Worm (Caenorhabditis elegans): Measurements from ENCODE around the gene K05G3.2.

Gene K05G3.2

ce11 chrX:16466157-16466556 is 28.6 kb upstream of the K05G3.2 start:
- TF ChIP-seq efl-1 (optimal IDR thresholded peaks at IDR 0.05) (no peak), efl-1 (GFP tag; optimal IDR thresholded peaks at IDR 0.05 in 1 of 2) (no peak), snpc-4 (tag; optimal IDR thresholded peaks at IDR 0.05) (no peak), nhr-12 (tag; optimal IDR thresholded peaks at IDR 0.05) (no peak), ceh-8 (GFP tag; optimal IDR thresholded peaks at IDR 0.05) (no peak), ztf-11 (tag; optimal IDR thresholded peaks at IDR 0.05) (no peak), ceh-82 (tag; optimal IDR thresholded peaks at IDR 0.05) (no peak), lin-15B (tag; optimal IDR thresholded peaks at IDR 0.05) (no peak), pqm-1 (tag; optimal IDR thresholded peaks at IDR 0.05) (no peak), grh-1 (GFP tag; IDR thresholded peaks at IDR 0.05) (no peak), elt-2 (tag; optimal IDR thresholded peaks at IDR 0.05) (no peak), mep-1 (tag; optimal IDR thresholded peaks at IDR 0.05) (no peak), elt-3 (tag; optimal IDR thresholded peaks at IDR 0.05) (no peak), nhr-85 (tag) (no peak), nhr-76 (tag; optimal IDR thresholded peaks at IDR 0.05) (no peak), fkh-10 (GFP tag; optimal IDR thresholded peaks at IDR 0.05) (no peak), swsn-7 (tag; optimal IDR thresholded peaks at IDR 0.05) (no peak), nhr-28 (tag; optimal IDR thresholded peaks at IDR 0.05) (no peak), alr-1 (tag; optimal IDR thresholded peaks at IDR 0.05; ENCODE audit: borderline replicate concordance) (no peak), lin-39 (tag; optimal IDR thresholded peaks at IDR 0.05) (no peak), mab-9 (GFP tag; IDR thresholded peaks at IDR 0.05) (no peak)

DNA sequence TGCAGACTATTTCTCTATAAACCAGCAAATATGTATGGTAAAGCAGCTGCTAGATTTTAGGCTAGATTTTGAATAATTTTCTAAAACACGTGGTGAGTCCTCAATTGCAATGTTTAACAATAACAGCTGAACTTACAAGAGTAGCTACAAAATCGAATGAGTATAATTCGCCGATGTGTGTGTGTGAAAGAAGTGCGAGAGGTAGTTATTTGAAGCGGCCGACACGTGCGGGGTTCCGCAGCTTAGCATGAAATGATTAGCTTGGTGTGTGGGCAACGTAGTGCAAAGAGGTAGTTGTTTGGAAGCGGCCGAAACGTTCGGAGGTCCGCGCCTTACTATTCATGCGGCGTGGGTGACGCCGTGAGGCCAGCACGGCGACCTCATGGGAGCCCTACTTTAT is 25.9 kb upstream of the K05G3.2 start:
- no peak for TF ChIP-seq skn-1 (tag; optimal IDR thresholded peaks at IDR 0.05)
- TF ChIP-seq ces-1 (GFP tag; optimal IDR thresholded peaks at IDR 0.05), result no peak
- no peak for TF ChIP-seq fkh-10 (GFP tag; optimal IDR thresholded peaks at IDR 0.05)
- TF ChIP-seq egl-27 (tag; optimal IDR thresholded peaks at IDR 0.05), result no peak
- TF ChIP-seq xbp-1 (tag; optimal IDR thresholded peaks at IDR 0.05), result no peak
- TF ChIP-seq snu-23 (GFP tag; optimal IDR thresholded peaks at IDR 0.05), result no peak
- TF ChIP-seq fkh-4 (tag; optimal IDR thresholded peaks at IDR 0.05; ENCODE audit: borderline replicate concordance), result no peak
- no peak for TF ChIP-seq pag-3 (tag; optimal IDR thresholded peaks at IDR 0.05; ENCODE audit: borderline replicate concordance, insufficient read depth)
- TF ChIP-seq nhr-90 (tag; optimal IDR thresholded peaks at IDR 0.05; ENCODE audit: poor library complexity), result no peak
- no peak for TF ChIP-seq pax-3 (tag; optimal IDR thresholded peaks at IDR 0.05)
- no peak for TF ChIP-seq nhr-47 (tag; optimal IDR thresholded peaks at IDR 0.05)
- TF ChIP-seq Y116A8C.19 (tag; optimal IDR thresholded peaks at IDR 0.05; ENCODE audit: borderline replicate concordance), result no peak
- TF ChIP-seq ets-5 (GFP tag; IDR thresholded peaks at IDR 0.05), result no peak
- no peak for TF ChIP-seq ceh-63 (GFP tag; optimal IDR thresholded peaks at IDR 0.05)
- TF ChIP-seq mab-9 (GFP tag; IDR thresholded peaks at IDR 0.05), result no peak
- TF ChIP-seq nhr-11 (tag; optimal IDR thresholded peaks at IDR 0.05), result no peak
- no peak for TF ChIP-seq sptf-1 (tag; optimal IDR thresholded peaks at IDR 0.05)

- TF ChIP-seq unc-98 (GFP tag; IDR thresholded peaks at IDR 0.05) (no peak), ztf-11 (tag; optimal IDR thresholded peaks at IDR 0.05) (no peak), C04F5.9 (tag; optimal IDR thresholded peaks at IDR 0.05) (no peak), vab-15 (tag; optimal IDR thresholded peaks at IDR 0.05) (no peak), unc-62 (GFP tag; optimal IDR thresholded peaks at IDR 0.05) (no peak), nhr-20 (tag; optimal IDR thresholded peaks at IDR 0.05) (no peak), dsc-1 (tag; optimal IDR thresholded peaks at IDR 0.05) (no peak), unc-86 (tag; optimal IDR thresholded peaks at IDR 0.05) (no peak), ceh-90 (tag; optimal IDR thresholded peaks at IDR 0.05) (no peak), aly-2 (tag; optimal IDR thresholded peaks at IDR 0.05) (no peak), mef-2 (tag; optimal IDR thresholded peaks at IDR 0.05) (no peak)
Observed at ce11 chrX:16470758-16471157, 24.0 kb upstream of the K05G3.2 start, which contains the start of gene F38E9.1. F38E9.1 (plus strand) TSS chrX:16471058.
